Worm (Caenorhabditis elegans) whole organism, late embryonic: ENCODE data around the gene clec-20.

Source experiments
- C38D4.7 ChIP-seq: fragments of 200-800 bp; sonication (Bioruptor generic); optimal IDR thresholded peaks from 2 replicates; lab custom pipeline; 2018; ENCODE audit warnings: mild to moderate bottlenecking, missing genetic modification characterization, moderate library complexity, missing compliant biosample characterization
- ets-4 ChIP-seq: sonication (generic microtip); optimal IDR thresholded peaks from 2 replicates; lab custom pipeline; 2016; ENCODE audit warnings: missing genetic modification characterization, missing compliant biosample characterization
- fkh-10 ChIP-seq: fragments of 150-350 bp; optimal IDR thresholded peaks from 2 replicates; lab custom pipeline; 2014; ENCODE audit warnings: missing biosample characterization, missing genetic modification reagents, missing genetic modification characterization
- tbx-7 ChIP-seq: sonication (generic microtip); optimal IDR thresholded peaks from 2 replicates; lab custom pipeline; 2016; ENCODE audit warnings: missing genotype, missing genetic modification characterization, missing compliant biosample characterization

DNA sequence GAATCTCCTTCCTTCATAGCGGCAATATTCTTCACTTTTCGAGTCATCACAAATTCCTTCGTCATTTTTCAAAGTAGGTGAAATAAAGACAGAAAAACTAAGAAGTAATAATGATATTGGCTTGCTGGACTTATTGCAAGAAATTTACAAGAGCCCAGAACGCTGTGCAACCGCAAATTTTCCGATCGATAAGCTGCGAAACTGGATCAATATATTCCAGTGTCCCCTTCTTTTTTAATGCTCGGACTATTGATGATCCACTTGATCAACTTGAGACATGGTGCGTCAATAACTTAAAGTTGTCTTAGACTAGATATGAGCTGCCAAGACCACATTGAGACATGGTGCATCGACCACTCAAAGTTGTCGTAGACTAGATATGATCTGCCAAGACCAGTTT lies 11.0 kb upstream of the clec-20 start, which contains the start of gene bath-33:
- TF ChIP-seq fkh-10 (GFP tag; lab: Kevin White, UChicago) = no peak
- no peak for TF ChIP-seq ets-4 (tag; lab: Kevin White, UChicago)
- no peak for TF ChIP-seq C38D4.7
- no peak for TF ChIP-seq tbx-7 (tag; lab: Kevin White, UChicago)
